Fruit fly (Drosophila melanogaster) whole organism, embryonic: ENCODE results near the gene eIF4G2.

Experiments used
- ATbp ChIP-seq: fragments of 200-800 bp; sonication (Bioruptor generic); optimal IDR thresholded peaks from 2 replicates; lab custom pipeline; 2017; ENCODE audit warnings: missing biosample characterization, mild to moderate bottlenecking, missing genetic modification characterization, missing genetic modification reagents
- Asciz ChIP-seq: fragments of 200-800 bp; sonication (Bioruptor generic); optimal IDR thresholded peaks from 2 replicates; lab custom pipeline; 2017; ENCODE audit warnings: missing biosample characterization, mild to moderate bottlenecking, missing genetic modification characterization, missing genetic modification reagents
- Atf6 ChIP-seq: fragments of 200-800 bp; sonication (Bioruptor generic); IDR thresholded peaks from 2 replicates; pipeline ENCODE4 v1.3.6; 2022; ENCODE audit warnings: missing biosample characterization, missing genetic modification characterization
- Bgb ChIP-seq: fragments of 200-800 bp; sonication (Bioruptor generic); IDR thresholded peaks from 2 replicates; pipeline ENCODE4 v1.3.6; 2022; ENCODE audit warnings: missing biosample characterization, missing genetic modification characterization; ENCODE audit not compliant: partially characterized antibody
- Blimp-1 ChIP-seq: fragments of 200-800 bp; sonication (Bioruptor generic); optimal IDR thresholded peaks from 3 replicates; lab custom pipeline; 2018; ENCODE audit warnings: missing biosample characterization, missing genetic modification characterization, mild to moderate bottlenecking, moderate library complexity, missing genetic modification reagents
- C15 ChIP-seq: fragments of 200-800 bp; sonication (Bioruptor generic); IDR thresholded peaks from 3 replicates; pipeline ENCODE4 v1.3.6; 2022; ENCODE audit warnings: missing biosample characterization, missing genetic modification characterization
- CG10147 ChIP-seq: fragments of 200-800 bp; sonication (Bioruptor generic); optimal IDR thresholded peaks from 2 replicates; lab custom pipeline; 2019; ENCODE audit warnings: missing biosample characterization, mild to moderate bottlenecking, missing genetic modification characterization, moderate library complexity
- CG11723 ChIP-seq: fragments of 200-800 bp; sonication (Bioruptor generic); optimal IDR thresholded peaks from 2 replicates; lab custom pipeline; 2017; ENCODE audit warnings: missing biosample characterization, mild to moderate bottlenecking, missing genetic modification characterization
- CG12155 ChIP-seq: fragments of 200-800 bp; sonication (Bioruptor generic); optimal IDR thresholded peaks from 3 replicates; lab custom pipeline; 2016; ENCODE audit warnings: missing biosample characterization, missing genetic modification characterization
- CG13775 ChIP-seq: fragments of 200-800 bp; sonication (Bioruptor generic); optimal IDR thresholded peaks from 3 replicates; lab custom pipeline; 2017; ENCODE audit warnings: missing biosample characterization, mild to moderate bottlenecking, missing genetic modification characterization
- CG1647 ChIP-seq: fragments of 200-800 bp; sonication (Bioruptor generic); optimal IDR thresholded peaks from 3 replicates; lab custom pipeline; 2016; ENCODE audit warnings: missing biosample characterization, missing genetic modification characterization
- CG17186 ChIP-seq: fragments of 200-800 bp; sonication (Bioruptor generic); optimal IDR thresholded peaks from 3 replicates; lab custom pipeline; 2017; ENCODE audit warnings: missing biosample characterization, missing genetic modification reagents, missing genetic modification characterization
- CG31388 ChIP-seq: fragments of 200-800 bp; sonication (Bioruptor generic); optimal IDR thresholded peaks from 2 replicates; lab custom pipeline; 2016; ENCODE audit warnings: missing biosample characterization, missing genetic modification characterization
- CG31441 ChIP-seq: fragments of 200-800 bp; sonication (Bioruptor generic); IDR thresholded peaks from 2 replicates; pipeline ENCODE4 v1.3.6; 2022; ENCODE audit warnings: missing biosample characterization, missing genetic modification characterization
- CG42726 ChIP-seq: fragments of 200-800 bp; sonication (Bioruptor generic); IDR thresholded peaks from 2 replicates; pipeline ENCODE4 v1.3.6; 2022; ENCODE audit warnings: missing biosample characterization, missing genetic modification characterization; ENCODE audit not compliant: partially characterized antibody
- CG5180 ChIP-seq: fragments of 200-800 bp; sonication (Bioruptor generic); optimal IDR thresholded peaks from 3 replicates; lab custom pipeline; 2017; ENCODE audit warnings: missing biosample characterization, missing genetic modification characterization, mild to moderate bottlenecking, moderate library complexity, missing genetic modification reagents
- CG6689 ChIP-seq: fragments of 200-800 bp; sonication (Bioruptor generic); IDR thresholded peaks from 2 replicates; pipeline ENCODE4 v1.3.6; 2022; ENCODE audit warnings: missing biosample characterization, missing genetic modification characterization
- CG7271 ChIP-seq: fragments of 200-800 bp; sonication (Bioruptor generic); optimal IDR thresholded peaks from 2 replicates; lab custom pipeline; 2018; ENCODE audit warnings: missing biosample characterization, mild to moderate bottlenecking, missing genetic modification characterization, moderate library complexity
- CG7987 ChIP-seq: fragments of 200-800 bp; sonication (Bioruptor generic); optimal IDR thresholded peaks from 2 replicates; lab custom pipeline; 2018; ENCODE audit warnings: missing biosample characterization, mild to moderate bottlenecking, missing genetic modification characterization, moderate library complexity
- CG8388 ChIP-seq: fragments of 200-800 bp; sonication (Bioruptor generic); optimal IDR thresholded peaks from 2 replicates; lab custom pipeline; 2019; ENCODE audit warnings: missing biosample characterization, mild to moderate bottlenecking, missing genetic modification characterization, moderate library complexity
- CG9609 ChIP-seq: fragments of 200-800 bp; sonication (Bioruptor generic); optimal IDR thresholded peaks from 3 replicates; lab custom pipeline; 2016; ENCODE audit warnings: missing biosample characterization, missing genetic modification characterization
- Dp ChIP-seq: fragments of 200-800 bp; sonication (Bioruptor generic); optimal IDR thresholded peaks from 2 replicates; lab custom pipeline; 2018; ENCODE audit warnings: missing biosample characterization, mild to moderate bottlenecking, missing genetic modification characterization, moderate library complexity
- Dref ChIP-seq: fragments of 200-800 bp; sonication (Bioruptor generic); IDR thresholded peaks from 2 replicates; pipeline ENCODE4 v1.3.6; 2022; ENCODE audit warnings: missing biosample characterization, missing genetic modification characterization
- Drgx ChIP-seq: fragments of 200-800 bp; sonication (Bioruptor generic); IDR thresholded peaks from 2 replicates; pipeline ENCODE4 v1.3.6; 2022; ENCODE audit warnings: missing biosample characterization, missing genetic modification characterization
- E2f1 ChIP-seq: fragments of 200-800 bp; sonication (Bioruptor generic); IDR thresholded peaks from 2 replicates; pipeline ENCODE4 v1.3.6; 2022; ENCODE audit warnings: missing biosample characterization, missing genetic modification characterization
- Eip74EF ChIP-seq, 2 experiments: fragments of 200-800 bp in 1 of 2; fragments of >200 bp in 1 of 2; sonication (Bioruptor generic) in 1 of 2; optimal IDR thresholded peaks; 2 replicates each; lab custom pipeline; 2017 to 2019; ENCODE audit warnings: missing biosample characterization in 2 of 2, missing genetic modification characterization in 2 of 2, mild to moderate bottlenecking in 1 of 2, moderate library complexity in 1 of 2
- HLH3B ChIP-seq: fragments of 200-800 bp; sonication (Bioruptor generic); IDR thresholded peaks from 2 replicates; pipeline ENCODE4 v1.3.6; 2022; ENCODE audit warnings: missing biosample characterization, missing genetic modification characterization
- Hand ChIP-seq: fragments of 200-800 bp; sonication (Bioruptor generic); optimal IDR thresholded peaks from 2 replicates; lab custom pipeline; 2017; ENCODE audit warnings: mild to moderate bottlenecking, missing biosample characterization, missing genetic modification reagents, missing genetic modification characterization
- HmgD ChIP-seq: fragments of 200-800 bp; sonication (Bioruptor generic); optimal IDR thresholded peaks from 3 replicates; lab custom pipeline; 2016; ENCODE audit warnings: missing biosample characterization, missing genetic modification characterization
- Hr39 ChIP-seq: fragments of >200 bp; optimal IDR thresholded peaks from 2 replicates; lab custom pipeline; 2017
- Kr ChIP-seq: fragments of 200-800 bp; sonication (Bioruptor generic); optimal IDR thresholded peaks from 2 replicates; lab custom pipeline; 2017; ENCODE audit warnings: missing biosample characterization, mild to moderate bottlenecking, missing genetic modification characterization
- Lhr ChIP-seq: fragments of 200-800 bp; sonication (Bioruptor generic); optimal IDR thresholded peaks from 3 replicates; lab custom pipeline; 2017; ENCODE audit warnings: mild to moderate bottlenecking, missing biosample characterization, missing genetic modification reagents, missing genetic modification characterization
- Mrtf ChIP-seq: fragments of 200-800 bp; sonication (Bioruptor generic); IDR thresholded peaks from 3 replicates; pipeline ENCODE4 v1.3.6; 2022; ENCODE audit warnings: missing biosample characterization, missing genetic modification characterization
- Neu2 ChIP-seq: fragments of 200-800 bp; sonication (Bioruptor generic); optimal IDR thresholded peaks from 3 replicates; lab custom pipeline; 2016; ENCODE audit warnings: missing biosample characterization, missing genetic modification characterization, borderline replicate concordance
- Nf-YB ChIP-seq: fragments of 200-800 bp; sonication (Bioruptor generic); optimal IDR thresholded peaks from 3 replicates; lab custom pipeline; 2019; ENCODE audit warnings: missing biosample characterization, mild to moderate bottlenecking, missing genetic modification characterization, moderate library complexity
- Oli ChIP-seq: fragments of 200-800 bp; sonication (Bioruptor generic); optimal IDR thresholded peaks from 2 replicates; lab custom pipeline; 2018; ENCODE audit warnings: missing biosample characterization, mild to moderate bottlenecking, missing genetic modification characterization, moderate library complexity
- Opbp ChIP-seq: fragments of 200-800 bp; sonication (Bioruptor generic); IDR thresholded peaks from 3 replicates; pipeline ENCODE4 v1.3.6; 2022; ENCODE audit warnings: missing biosample characterization, missing genetic modification characterization; ENCODE audit not compliant: partially characterized antibody
- PHDP ChIP-seq: fragments of 200-800 bp; sonication (Bioruptor generic); optimal IDR thresholded peaks from 3 replicates; lab custom pipeline; 2018; ENCODE audit warnings: missing biosample characterization, mild to moderate bottlenecking, missing genetic modification characterization, moderate library complexity
- Spps ChIP-seq: fragments of 200-800 bp; sonication (Bioruptor generic); optimal IDR thresholded peaks from 2 replicates; lab custom pipeline; 2018; ENCODE audit warnings: missing biosample characterization, mild to moderate bottlenecking, missing genetic modification characterization
- Trl ChIP-seq, 3 experiments: fragments of >200 bp in 2 of 3; fragments of 200-800 bp in 1 of 3; sonication (Bioruptor generic) in 1 of 3; optimal IDR thresholded peaks; 2 replicates in 1 of 3; 3 replicates in 2 of 3; lab custom pipeline; 2016 to 2017; ENCODE audit warnings: missing biosample characterization in 1 of 3, missing genetic modification characterization in 1 of 3
- bab2 ChIP-seq: fragments of 200-800 bp; sonication (Bioruptor generic); optimal IDR thresholded peaks from 2 replicates; lab custom pipeline; 2016; ENCODE audit warnings: missing biosample characterization, missing genetic modification characterization
- disco-r ChIP-seq: fragments of 200-800 bp; sonication (Bioruptor generic); optimal IDR thresholded peaks from 2 replicates; lab custom pipeline; 2016; ENCODE audit warnings: missing biosample characterization, missing genetic modification characterization
- dmrt11E ChIP-seq: fragments of 200-800 bp; sonication (Bioruptor generic); optimal IDR thresholded peaks from 3 replicates; lab custom pipeline; 2018; ENCODE audit warnings: missing biosample characterization, mild to moderate bottlenecking, missing genetic modification characterization, moderate library complexity
- dysf ChIP-seq: fragments of 200-800 bp; sonication (Bioruptor generic); IDR thresholded peaks from 3 replicates; pipeline ENCODE4 v1.3.6; 2022; ENCODE audit warnings: missing biosample characterization, missing genetic modification characterization
- eve ChIP-seq, 2 experiments: fragments of >200 bp; optimal IDR thresholded peaks; 2 replicates each; lab custom pipeline; 2017; ENCODE audit warnings: missing biosample characterization in 2 of 2, missing genetic modification characterization in 2 of 2
- onecut ChIP-seq: fragments of 200-800 bp; sonication (Bioruptor generic); IDR thresholded peaks from 2 replicates; pipeline ENCODE4 v1.3.6; 2022; ENCODE audit warnings: missing biosample characterization, missing genetic modification characterization
- repo ChIP-seq: fragments of 200-800 bp; sonication (Bioruptor generic); optimal IDR thresholded peaks from 2 replicates; lab custom pipeline; 2016; ENCODE audit warnings: missing biosample characterization, missing genetic modification characterization
- shn ChIP-seq: fragments of 200-800 bp; sonication (Bioruptor generic); optimal IDR thresholded peaks from 3 replicates; lab custom pipeline; 2016; ENCODE audit warnings: missing biosample characterization, missing genetic modification characterization
- stwl ChIP-seq: fragments of 200-800 bp; sonication (Bioruptor generic); optimal IDR thresholded peaks from 3 replicates; lab custom pipeline; 2018; ENCODE audit warnings: missing biosample characterization, mild to moderate bottlenecking, missing genetic modification characterization, moderate library complexity
- zfh2 ChIP-seq: fragments of 200-800 bp; sonication (Bioruptor generic); optimal IDR thresholded peaks from 2 replicates; lab custom pipeline; 2016; ENCODE audit warnings: missing biosample characterization, missing genetic modification characterization

eIF4G2 gene

DNA sequence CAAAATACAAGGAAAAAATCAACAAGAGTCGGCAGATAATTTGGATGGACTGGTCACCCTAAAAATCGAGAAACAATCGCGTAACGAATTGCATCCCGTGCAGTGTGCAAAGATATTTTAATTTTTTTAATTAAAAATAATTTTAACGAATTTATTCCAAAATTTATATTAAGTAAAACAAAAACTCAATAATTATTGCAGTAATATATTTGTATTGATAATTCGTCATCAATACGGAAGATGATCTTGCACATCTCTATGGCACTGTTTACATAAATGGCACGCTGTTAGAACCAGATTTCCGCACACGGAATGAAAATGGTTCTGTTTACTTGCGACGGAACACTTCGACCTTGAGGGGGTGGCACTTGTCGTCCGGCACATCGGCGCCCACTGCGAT lies 46.2 kb downstream of the eIF4G2 start, which contains the start of gene tst (continued):
- TF ChIP-seq Dp (peak; percentile 20), dmrt11E (tag; lab: Kevin White, UChicago) (peak; percentile 92), CG31388 (peak; percentile 59), CG42726 (GFP tag; lab: Robert Waterston, UW) (no peak), ATbp (GFP tag; lab: Kevin White, UChicago) (peak; percentile 85), Oli (peak; percentile 87), E2f1 (GFP tag; lab: Robert Waterston, UW) (peak; percentile 97), zfh2 (GFP tag; lab: Kevin White, UChicago) (peak; percentile 79), Mrtf (GFP tag; lab: Robert Waterston, UW) (peak; percentile 95), CG13775 (GFP tag; lab: Kevin White, UChicago) (peak; percentile 94), Dref (GFP tag; lab: Robert Waterston, UW) (peak; percentile 46), bab2 (GFP tag; lab: Kevin White, UChicago) (peak; percentile 35), disco-r (GFP tag; lab: Kevin White, UChicago) (no peak), CG17186 (GFP tag; lab: Kevin White, UChicago) (no peak), CG6689 (GFP tag; lab: Robert Waterston, UW) (peak; percentile 97), PHDP (peak; percentile 92), Opbp (GFP tag; lab: Robert Waterston, UW) (no peak), Spps (peak; percentile 83), Lhr (no peak), CG8388 (GFP tag; lab: Kevin White, UChicago) (peak; percentile 89), Nf-YB (GFP tag; lab: Kevin White, UChicago) (peak; percentile 69), dysf (GFP tag; lab: Robert Waterston, UW) (peak; percentile 97), Hand (peak; percentile 8), C15 (GFP tag; lab: Robert Waterston, UW) (peak; percentile 87; the same call in 2 of the 3 replicates), Neu2 (GFP tag; lab: Kevin White, UChicago) (no peak), Atf6 (peak; percentile 91)

DNA sequence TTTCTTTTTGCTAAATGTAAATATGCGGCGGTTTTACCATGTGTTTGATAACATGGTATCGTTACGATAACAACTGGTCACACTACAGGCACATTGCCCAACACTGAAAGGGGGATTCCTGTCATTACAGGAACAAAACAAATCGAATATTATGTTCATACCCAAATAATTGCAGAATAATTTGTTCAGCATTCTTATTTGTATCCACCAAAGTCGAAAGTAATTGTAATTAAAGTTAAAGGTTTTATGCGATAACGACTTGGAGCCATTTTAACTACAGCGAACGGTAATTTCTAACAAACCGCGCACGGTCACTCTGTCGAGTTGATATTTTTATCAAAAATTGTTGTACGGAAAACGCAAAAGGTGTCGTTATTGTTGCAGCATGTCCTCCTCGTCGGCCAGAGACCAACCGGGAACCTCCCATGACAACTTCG lies 51.6 kb downstream of the eIF4G2 start, which contains the start of the genes CG10214 and CG10375:
Gene CG10214, minus strand, starts transcription at position 72 of the 437 bp plus-strand sequence.
Gene CG10375, plus strand, starts transcription at position 296 of the 437 bp plus-strand sequence.
- no peak for TF ChIP-seq CG5180 (GFP tag; lab: Kevin White, UChicago)
- no peak for TF ChIP-seq eve (GFP tag; optimal IDR thresholded peaks at IDR 0.05; lab: Kevin White, UChicago)
- peak; percentile 47; the same call in 1 of the 2 replicates for TF ChIP-seq Drgx
- peak; percentile 86 for TF ChIP-seq HmgD (GFP tag; lab: Kevin White, UChicago)
- TF ChIP-seq repo (GFP tag; lab: Kevin White, UChicago): peak; percentile 78
- TF ChIP-seq stwl: peak; percentile 88
- peak; percentile 82 for TF ChIP-seq CG1647 (GFP tag; lab: Kevin White, UChicago)
- TF ChIP-seq Asciz (GFP tag; lab: Kevin White, UChicago): no peak
- no peak for TF ChIP-seq onecut
- peak; percentile 64 for TF ChIP-seq CG7987
- peak; percentile 58 for TF ChIP-seq CG10147 (GFP tag; lab: Kevin White, UChicago)
- TF ChIP-seq Kr (GFP tag; lab: Kevin White, UChicago): no peak
- TF ChIP-seq shn (GFP tag; lab: Kevin White, UChicago): peak; percentile 83
- no peak for TF ChIP-seq Blimp-1 (GFP tag; lab: Kevin White, UChicago)
- TF ChIP-seq Hr39 (lab: Kevin White, UChicago): no peak
- TF ChIP-seq CG7271: no peak
- TF ChIP-seq CG9609 (GFP tag; lab: Kevin White, UChicago): peak; percentile 76
- TF ChIP-seq HLH3B (GFP tag; lab: Robert Waterston, UW): peak; percentile 44; the same call in 1 of the 2 replicates
- TF ChIP-seq Trl (optimal IDR thresholded peaks at IDR 0.05; lab: Kevin White, UChicago): no peak
- TF ChIP-seq Trl (GFP tag; optimal IDR thresholded peaks at IDR 0.05; lab: Kevin White, UChicago): peak; percentile 88
- no peak; the same call in 1 of the 2 replicates for TF ChIP-seq Bgb (GFP tag; lab: Robert Waterston, UW)
- no peak for TF ChIP-seq CG11723 (GFP tag; lab: Kevin White, UChicago)
- peak in 1 of 2 experiments; percentile 25 for TF ChIP-seq Eip74EF (GFP tag; optimal IDR thresholded peaks at IDR 0.05; lab: Kevin White, UChicago)
- TF ChIP-seq CG31441 (GFP tag; lab: Robert Waterston, UW): no peak; the same call in none of the 2 replicates
- peak; percentile 82 for TF ChIP-seq CG12155 (GFP tag; lab: Kevin White, UChicago)
